Fruit fly (Drosophila melanogaster): ENCODE results near the gene Prosalpha4T1.

Prosalpha4T1 gene

dm6 chr3R:20714360-20714759 lies 34.5 kb downstream of the Prosalpha4T1 start, which contains the start of gene Oamb:
Gene Oamb, minus strand, starts transcription at chr3R:20714577.
- TF ChIP-seq CG32006 (GFP tag; optimal IDR thresholded peaks at IDR 0.05) (no peak), Ets21C (GFP tag; optimal IDR thresholded peaks at IDR 0.05) (no peak), Ets96B (tag; optimal IDR thresholded peaks at IDR 0.05) (no peak), Hr39 (GFP tag; optimal IDR thresholded peaks at IDR 0.05) (no peak)
